Worm (Caenorhabditis elegans) whole organism, L1 larva: ENCODE results near the gene eif-3.D.

Source experiments
- C04F5.9 ChIP-seq: sonication (generic microtip); optimal IDR thresholded peaks from 2 replicates; lab custom pipeline; 2016; ENCODE audit warnings: missing genetic modification characterization, missing compliant biosample characterization
- C16A3.4 ChIP-seq: fragments of 150-350 bp; optimal IDR thresholded peaks from 2 replicates; lab custom pipeline; 2014; ENCODE audit warnings: missing biosample characterization, missing genetic modification characterization
- Y116A8C.19 ChIP-seq: sonication (generic microtip); optimal IDR thresholded peaks from 2 replicates; lab custom pipeline; 2016; ENCODE audit warnings: missing compliant biosample characterization, missing genetic modification characterization, borderline replicate concordance
- alr-1 ChIP-seq: fragments of 200-800 bp; sonication (Bioruptor generic); optimal IDR thresholded peaks from 2 replicates; lab custom pipeline; 2018; ENCODE audit warnings: borderline replicate concordance, mild to moderate bottlenecking, missing genetic modification characterization, missing compliant biosample characterization
- aly-2 ChIP-seq: fragments of 150-350 bp; optimal IDR thresholded peaks from 2 replicates; lab custom pipeline; 2014; ENCODE audit warnings: missing biosample characterization, missing genetic modification characterization
- ama-1 ChIP-seq: fragments of 150-350 bp; optimal IDR thresholded peaks from 2 replicates; lab custom pipeline; 2014
- blmp-1 ChIP-seq: fragments of 150-350 bp; optimal IDR thresholded peaks from 2 replicates; lab custom pipeline; 2014; ENCODE audit warnings: missing biosample characterization, missing genetic modification characterization
- ceh-82 ChIP-seq, 3 experiments: fragments of 150-350 bp in 1 of 3; sonication (generic microtip) in 2 of 3; optimal IDR thresholded peaks; 2 replicates each; lab custom pipeline; 2014 to 2017; ENCODE audit warnings: missing biosample characterization in 3 of 3, missing genetic modification characterization in 3 of 3
- dsc-1 ChIP-seq: sonication (generic microtip); optimal IDR thresholded peaks from 2 replicates; lab custom pipeline; 2016; ENCODE audit warnings: mild to moderate bottlenecking, missing genetic modification characterization, missing compliant biosample characterization
- efl-1 ChIP-seq, 4 experiments: fragments of 150-350 bp; optimal IDR thresholded peaks in 3 of 4; peaks in 1 of 4; 1 replicate in 1 of 4; 2 replicates in 3 of 4; lab custom pipeline; 2014; ENCODE audit warnings: missing biosample characterization in 2 of 4, missing genetic modification characterization in 2 of 4, missing genetic modification reagents in 2 of 4
- elt-3 ChIP-seq, 6 experiments: fragments of 150-350 bp in 1 of 6; sonication (generic microtip); optimal IDR thresholded peaks; 2 replicates each; lab custom pipeline; 2017 to 2018; ENCODE audit warnings: missing biosample characterization in 6 of 6, missing genetic modification characterization in 6 of 6, inconsistent platforms in 1 of 6
- fkh-10 ChIP-seq: sonication (generic microtip); optimal IDR thresholded peaks from 2 replicates; lab custom pipeline; 2017; ENCODE audit warnings: missing biosample characterization, missing genetic modification reagents, missing genetic modification characterization
- fkh-4 ChIP-seq: sonication (generic microtip); optimal IDR thresholded peaks from 2 replicates; lab custom pipeline; 2016; ENCODE audit warnings: missing compliant biosample characterization, missing genetic modification characterization, borderline replicate concordance
- fkh-8 ChIP-seq: sonication (generic microtip); optimal IDR thresholded peaks from 2 replicates; lab custom pipeline; 2016; ENCODE audit warnings: mild to moderate bottlenecking, missing genetic modification characterization, missing compliant biosample characterization
- grh-1 ChIP-seq: fragments of 200-800 bp; sonication (Bioruptor generic); IDR thresholded peaks from 2 replicates; pipeline ENCODE4 v1.3.6; 2022; ENCODE audit warnings: missing genetic modification reagents, missing genetic modification characterization, missing compliant biosample characterization
- hlh-17 ChIP-seq: fragments of 200-800 bp; sonication (Bioruptor generic); optimal IDR thresholded peaks from 2 replicates; lab custom pipeline; 2018; ENCODE audit warnings: missing genetic modification characterization, mild to moderate bottlenecking, missing compliant biosample characterization, moderate library complexity, borderline replicate concordance
- hlh-4 ChIP-seq: sonication (generic microtip); optimal IDR thresholded peaks from 2 replicates; lab custom pipeline; 2016; ENCODE audit warnings: mild to moderate bottlenecking, missing genetic modification characterization, missing compliant biosample characterization
- irx-1 ChIP-seq: sonication (generic microtip); optimal IDR thresholded peaks from 2 replicates; lab custom pipeline; 2016; ENCODE audit warnings: missing genetic modification characterization, missing compliant biosample characterization
- isw-1 ChIP-seq: fragments of 200-800 bp; sonication (Bioruptor generic); IDR thresholded peaks from 2 replicates; pipeline ENCODE4 v1.3.6; 2022; ENCODE audit warnings: missing genetic modification characterization, missing compliant biosample characterization
- jun-1 ChIP-seq: fragments of 150-350 bp; optimal IDR thresholded peaks from 2 replicates; lab custom pipeline; 2014; ENCODE audit warnings: missing biosample characterization, missing genetic modification reagents, missing genetic modification characterization
- lin-15B ChIP-seq: fragments of 150-350 bp; sonication (generic microtip); optimal IDR thresholded peaks from 3 replicates; lab custom pipeline; 2014; ENCODE audit warnings: missing biosample characterization, missing genetic modification characterization
- lin-35 ChIP-seq, 2 experiments: fragments of 150-350 bp; optimal IDR thresholded peaks; 2 replicates each; lab custom pipeline; 2014; ENCODE audit warnings: missing biosample characterization in 2 of 2, missing genetic modification characterization in 2 of 2, missing genetic modification reagents in 2 of 2
- lin-39 ChIP-seq: fragments of 150-350 bp; optimal IDR thresholded peaks from 2 replicates; lab custom pipeline; 2014; ENCODE audit warnings: missing biosample characterization, missing genetic modification reagents, missing genetic modification characterization
- lir-3 ChIP-seq: sonication (generic microtip); optimal IDR thresholded peaks from 2 replicates; lab custom pipeline; 2016; ENCODE audit warnings: mild to moderate bottlenecking, missing genetic modification characterization, moderate library complexity, missing compliant biosample characterization; ENCODE audit not compliant: poor library complexity
- mab-9 ChIP-seq: fragments of 200-800 bp; sonication (Bioruptor generic); IDR thresholded peaks from 2 replicates; pipeline ENCODE4 v1.3.6; 2022; ENCODE audit warnings: missing genetic modification reagents, missing genetic modification characterization, missing compliant biosample characterization
- mdl-1 ChIP-seq, 2 experiments: fragments of 150-350 bp; optimal IDR thresholded peaks; 2 replicates each; lab custom pipeline; 2014 to 2017; ENCODE audit warnings: missing biosample characterization in 2 of 2, missing genetic modification characterization in 2 of 2, inconsistent platforms in 1 of 2
- mef-2 ChIP-seq: fragments of 150-350 bp; optimal IDR thresholded peaks from 2 replicates; lab custom pipeline; 2014; ENCODE audit warnings: missing biosample characterization, missing genetic modification characterization
- mep-1 ChIP-seq: fragments of 150-350 bp; optimal IDR thresholded peaks from 2 replicates; lab custom pipeline; 2014; ENCODE audit warnings: missing biosample characterization, missing genetic modification characterization
- nhr-11 ChIP-seq: fragments of 150-350 bp; optimal IDR thresholded peaks from 2 replicates; lab custom pipeline; 2014; ENCODE audit warnings: missing biosample characterization, missing genetic modification characterization
- nhr-12 ChIP-seq: sonication (generic microtip); optimal IDR thresholded peaks from 2 replicates; lab custom pipeline; 2017; ENCODE audit warnings: missing biosample characterization, missing genetic modification characterization
- nhr-20 ChIP-seq: sonication (generic microtip); optimal IDR thresholded peaks from 2 replicates; lab custom pipeline; 2016; ENCODE audit warnings: mild to moderate bottlenecking, missing genetic modification characterization, missing compliant biosample characterization
- nhr-237 ChIP-seq: fragments of 150-350 bp; optimal IDR thresholded peaks from 2 replicates; lab custom pipeline; 2014; ENCODE audit warnings: missing biosample characterization, missing genetic modification characterization
- nhr-28 ChIP-seq: fragments of 150-350 bp; optimal IDR thresholded peaks from 2 replicates; lab custom pipeline; 2014; ENCODE audit warnings: missing biosample characterization, missing genetic modification characterization
- nhr-47 ChIP-seq: sonication (generic microtip); optimal IDR thresholded peaks from 2 replicates; lab custom pipeline; 2016; ENCODE audit warnings: mild to moderate bottlenecking, missing genetic modification characterization, moderate library complexity, missing compliant biosample characterization
- nhr-76 ChIP-seq: sonication (generic microtip); optimal IDR thresholded peaks from 2 replicates; lab custom pipeline; 2017; ENCODE audit warnings: missing biosample characterization, missing genetic modification characterization
- nhr-77 ChIP-seq: fragments of 150-350 bp; optimal IDR thresholded peaks from 2 replicates; lab custom pipeline; 2014; ENCODE audit warnings: missing biosample characterization, missing genetic modification characterization
- nhr-85 ChIP-seq: sonication (generic microtip); peaks from one replicate; lab custom pipeline; 2016; ENCODE audit warnings: missing genetic modification characterization, inconsistent platforms, missing compliant biosample characterization
- nhr-90 ChIP-seq: sonication (generic microtip); optimal IDR thresholded peaks from 2 replicates; lab custom pipeline; 2016; ENCODE audit warnings: mild to moderate bottlenecking, missing genetic modification characterization, missing compliant biosample characterization; ENCODE audit not compliant: poor library complexity
- pax-3 ChIP-seq: fragments of 200-800 bp; sonication (Bioruptor generic); optimal IDR thresholded peaks from 2 replicates; lab custom pipeline; 2018; ENCODE audit warnings: mild to moderate bottlenecking, missing genetic modification characterization, moderate library complexity, missing compliant biosample characterization
- pqm-1 ChIP-seq: sonication (generic microtip); optimal IDR thresholded peaks from 3 replicates; lab custom pipeline; 2017; ENCODE audit warnings: missing biosample characterization, missing genetic modification characterization
- rnt-1 ChIP-seq: sonication (generic microtip); optimal IDR thresholded peaks from 2 replicates; lab custom pipeline; 2016; ENCODE audit warnings: mild to moderate bottlenecking, missing genetic modification characterization, moderate library complexity, missing compliant biosample characterization
- snu-23 ChIP-seq: sonication (generic microtip); optimal IDR thresholded peaks from 2 replicates; lab custom pipeline; 2016; ENCODE audit warnings: missing genetic modification characterization, missing compliant biosample characterization
- sup-37 ChIP-seq: fragments of 200-800 bp; sonication (Bioruptor generic); optimal IDR thresholded peaks from 2 replicates; lab custom pipeline; 2018; ENCODE audit warnings: mild to moderate bottlenecking, missing genetic modification characterization, missing compliant biosample characterization
- swsn-7 ChIP-seq: sonication (generic microtip); optimal IDR thresholded peaks from 2 replicates; lab custom pipeline; 2016; ENCODE audit warnings: missing genetic modification characterization, missing compliant biosample characterization
- tbx-2 ChIP-seq: sonication (generic microtip); optimal IDR thresholded peaks from 2 replicates; lab custom pipeline; 2016; ENCODE audit warnings: missing genetic modification characterization, missing compliant biosample characterization
- tlp-1 ChIP-seq: fragments of 150-350 bp; optimal IDR thresholded peaks from 2 replicates; lab custom pipeline; 2014; ENCODE audit warnings: missing biosample characterization, missing genetic modification characterization
- unc-130 ChIP-seq: fragments of 150-350 bp; optimal IDR thresholded peaks from 2 replicates; lab custom pipeline; 2017; ENCODE audit warnings: missing biosample characterization, missing genetic modification characterization, inconsistent platforms
- unc-62 ChIP-seq: fragments of 150-350 bp; optimal IDR thresholded peaks from 2 replicates; lab custom pipeline; 2014; ENCODE audit warnings: missing biosample characterization, missing genetic modification reagents, missing genetic modification characterization
- unc-86 ChIP-seq: sonication (generic microtip); optimal IDR thresholded peaks from 2 replicates; lab custom pipeline; 2016; ENCODE audit warnings: missing genetic modification characterization, missing compliant biosample characterization
- unc-98 ChIP-seq: fragments of 200-800 bp; sonication (Bioruptor generic); IDR thresholded peaks from 2 replicates; pipeline ENCODE4 v1.3.6; 2022; ENCODE audit warnings: missing genetic modification characterization, missing compliant biosample characterization
- vab-15 ChIP-seq: sonication (generic microtip); optimal IDR thresholded peaks from 2 replicates; lab custom pipeline; 2017; ENCODE audit warnings: missing genotype, mild to moderate bottlenecking, missing genetic modification characterization, missing compliant biosample characterization
- zag-1 ChIP-seq: fragments of 150-350 bp; optimal IDR thresholded peaks from 2 replicates; lab custom pipeline; 2014; ENCODE audit warnings: missing biosample characterization, missing genetic modification characterization
- ztf-4 ChIP-seq: fragments of 150-350 bp; optimal IDR thresholded peaks from 2 replicates; lab custom pipeline; 2014; ENCODE audit warnings: missing biosample characterization, missing genetic modification characterization

The eif-3.D gene

DNA sequence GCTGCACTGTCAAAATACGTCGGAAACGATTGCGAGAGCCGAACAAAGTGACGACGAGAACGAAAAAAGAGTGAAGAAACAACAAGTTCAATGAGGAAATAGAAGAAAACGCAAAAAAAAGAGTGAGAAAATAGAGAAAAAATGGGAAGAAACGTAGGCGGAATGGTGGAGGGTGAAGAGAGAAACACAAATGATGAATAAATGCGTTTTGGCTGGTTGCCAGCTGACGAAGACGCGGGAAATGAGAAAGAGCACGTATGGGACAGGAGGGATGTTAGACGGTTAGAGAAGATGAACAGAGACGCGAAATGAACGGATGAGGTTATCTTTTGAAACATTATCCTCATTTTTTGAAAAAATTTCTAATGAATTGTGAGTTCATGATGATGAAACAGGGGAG lies 13.6 kb upstream of the eif-3.D start (continued):
- TF ChIP-seq nhr-90 (tag; lab: Kevin White, UChicago) = peak; percentile 23
- TF ChIP-seq isw-1 (GFP tag; lab: Robert Waterston, UW) = peak; percentile 9; the same call in 1 of the 2 replicates
- TF ChIP-seq vab-15 (tag; lab: Kevin White, UChicago) = no peak
- no peak for TF ChIP-seq hlh-4
- no peak for TF ChIP-seq aly-2
- TF ChIP-seq alr-1 (tag; lab: Kevin White, UChicago) = no peak
- TF ChIP-seq mab-9 (GFP tag; lab: Robert Waterston, UW) = no peak
- peak; percentile 49 for TF ChIP-seq rnt-1 (tag; lab: Kevin White, UChicago)
- peak; percentile 47 for TF ChIP-seq fkh-10 (GFP tag; lab: Kevin White, UChicago)
- no peak for TF ChIP-seq jun-1 (tag; lab: Kevin White, UChicago)
- no peak for TF ChIP-seq Y116A8C.19 (tag; lab: Kevin White, UChicago)
- TF ChIP-seq lin-39 = no peak
- TF ChIP-seq nhr-12 (tag; lab: Kevin White, UChicago) = no peak
- TF ChIP-seq unc-62 = no peak
- TF ChIP-seq sup-37 = no peak
- peak; percentile 60 for TF ChIP-seq swsn-7
- TF ChIP-seq mep-1 = peak; percentile 78
- peak; percentile 34 for TF ChIP-seq lin-15B (tag; lab: Kevin White, UChicago)
- TF ChIP-seq tlp-1 (tag; lab: Kevin White, UChicago) = no peak
- peak; percentile 59 for TF ChIP-seq fkh-8 (tag; lab: Kevin White, UChicago)
- TF ChIP-seq fkh-4 (tag; lab: Kevin White, UChicago) = no peak
- TF ChIP-seq mdl-1 (tag; optimal IDR thresholded peaks at IDR 0.05; lab: Kevin White, UChicago) = peak in 1 of 2 experiments; percentile 62
- peak; percentile 31 for TF ChIP-seq unc-86 (tag; lab: Kevin White, UChicago)
- peak; percentile 56 for TF ChIP-seq irx-1 (tag; lab: Kevin White, UChicago)
- peak; percentile 48 for TF ChIP-seq dsc-1
- peak; percentile 50 for TF ChIP-seq nhr-47 (tag; lab: Kevin White, UChicago)
- no peak for TF ChIP-seq pax-3 (tag; lab: Kevin White, UChicago)
- TF ChIP-seq lin-35 (GFP tag; optimal IDR thresholded peaks at IDR 0.05; lab: Kevin White, UChicago) = peak; percentile 54 to 67
- peak; percentile 71 for TF ChIP-seq tbx-2
- TF ChIP-seq zag-1 (tag; lab: Kevin White, UChicago) = no peak
- TF ChIP-seq nhr-85 (tag; lab: Kevin White, UChicago) = peak; percentile 80
- no peak for TF ChIP-seq unc-130 (tag; lab: Kevin White, UChicago)
- peak in 2 of 3 experiments; percentile 57 to 77 for TF ChIP-seq ceh-82 (tag; optimal IDR thresholded peaks at IDR 0.05; lab: Kevin White, UChicago)
- no peak for TF ChIP-seq grh-1
- no peak for TF ChIP-seq C04F5.9 (tag; lab: Kevin White, UChicago)
- peak in 2 of 6 experiments; percentile 23 to 42 for TF ChIP-seq elt-3 (tag; optimal IDR thresholded peaks at IDR 0.05; lab: Kevin White, UChicago)
- peak; percentile 57 to 72 for TF ChIP-seq efl-1 (optimal IDR thresholded peaks at IDR 0.05; lab: Kevin White, UChicago)
- peak; percentile 45 to 89 for TF ChIP-seq efl-1 (GFP tag; optimal IDR thresholded peaks at IDR 0.05 in 1 of 2; lab: Kevin White, UChicago)
- TF ChIP-seq snu-23 = peak; percentile 67
- no peak for TF ChIP-seq ama-1 (lab: Kevin White, UChicago)
- no peak for TF ChIP-seq pqm-1 (tag; lab: Kevin White, UChicago)
- TF ChIP-seq nhr-237 (tag; lab: Kevin White, UChicago) = no peak
- peak; percentile 52 for TF ChIP-seq C16A3.4
- TF ChIP-seq blmp-1 (tag; lab: Kevin White, UChicago) = peak; percentile 45
- no peak for TF ChIP-seq nhr-11 (tag; lab: Kevin White, UChicago)
- TF ChIP-seq nhr-20 (tag; lab: Kevin White, UChicago) = peak; percentile 67
- TF ChIP-seq hlh-17 = no peak
- no peak for TF ChIP-seq lir-3 (tag; lab: Kevin White, UChicago)
- no peak for TF ChIP-seq nhr-28 (tag; lab: Kevin White, UChicago)
- no peak for TF ChIP-seq unc-98
- peak; percentile 82 for TF ChIP-seq nhr-77 (tag; lab: Kevin White, UChicago)
- TF ChIP-seq nhr-76 = no peak
- peak; percentile 36 for TF ChIP-seq mef-2 (tag; lab: Kevin White, UChicago)
- TF ChIP-seq ztf-4 (tag; lab: Kevin White, UChicago) = peak; percentile 37
